Fruit fly (Drosophila melanogaster) whole organism, pupa: ENCODE data around the gene CG31075.

ENCODE experiments used
- CG34367 ChIP-seq: fragments of 200-800 bp; sonication (Bioruptor generic); optimal IDR thresholded peaks from 2 replicates; lab custom pipeline; 2018; ENCODE audit warnings: missing biosample characterization, mild to moderate bottlenecking, missing genetic modification characterization
- CG8301 ChIP-seq: fragments of 200-800 bp; sonication (Bioruptor generic); optimal IDR thresholded peaks from 2 replicates; lab custom pipeline; 2018; ENCODE audit warnings: missing biosample characterization, mild to moderate bottlenecking, missing genetic modification characterization
- CG9948 ChIP-seq: fragments of 200-800 bp; sonication (Bioruptor generic); optimal IDR thresholded peaks from 2 replicates; lab custom pipeline; 2018; ENCODE audit warnings: missing biosample characterization, mild to moderate bottlenecking, missing genetic modification characterization, moderate library complexity
- D1 ChIP-seq: fragments of 200-800 bp; sonication (Bioruptor generic); optimal IDR thresholded peaks from 2 replicates; lab custom pipeline; 2018; ENCODE audit warnings: missing biosample characterization, mild to moderate bottlenecking, missing genetic modification characterization, moderate library complexity
- Ets98B ChIP-seq: fragments of 200-800 bp; sonication (Bioruptor generic); IDR thresholded peaks from 2 replicates; pipeline ENCODE4 v1.3.6; 2022; ENCODE audit warnings: missing biosample characterization, missing genetic modification characterization
- Pif1B ChIP-seq: fragments of 200-800 bp; sonication (Bioruptor generic); optimal IDR thresholded peaks from 3 replicates; lab custom pipeline; 2016; ENCODE audit warnings: missing biosample characterization, missing genetic modification characterization
- Snoo ChIP-seq: fragments of 200-800 bp; sonication (Bioruptor generic); optimal IDR thresholded peaks from 3 replicates; lab custom pipeline; 2017; ENCODE audit warnings: missing biosample characterization, mild to moderate bottlenecking, missing genetic modification characterization, inconsistent platforms
- rn ChIP-seq: fragments of 200-800 bp; sonication (Bioruptor generic); IDR thresholded peaks from 2 replicates; pipeline ENCODE4 v1.3.6; 2022; ENCODE audit warnings: missing biosample characterization, missing genetic modification characterization

DNA sequence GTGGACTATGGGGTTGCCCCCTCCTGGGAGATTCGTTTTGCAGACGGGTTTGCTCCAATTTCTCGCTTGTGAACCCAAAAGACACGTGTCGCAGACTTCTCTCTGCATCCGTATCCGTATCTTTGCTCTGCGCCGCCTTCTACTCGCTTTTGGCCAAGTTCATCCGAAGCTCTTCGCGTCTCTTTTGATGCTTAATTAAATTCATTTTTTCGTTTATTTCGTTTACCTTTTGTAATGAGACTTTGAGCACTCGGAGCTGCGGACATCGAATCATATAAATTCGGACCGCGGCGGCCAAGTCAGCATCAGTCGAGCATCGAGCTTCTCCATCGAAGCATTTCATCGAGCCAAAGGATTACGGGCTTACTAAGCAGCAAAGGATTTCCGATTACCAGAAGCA, 6.2 kb upstream of the CG31075 start, which contains the start of gene TwdlC:
- TF ChIP-seq D1 (tag; lab: Kevin White, UChicago) (no peak), Ets98B (GFP tag; lab: Robert Waterston, UW) (no peak), CG9948 (tag; lab: Kevin White, UChicago) (no peak), Pif1B (GFP tag; lab: Kevin White, UChicago) (no peak), CG34367 (tag; lab: Kevin White, UChicago) (no peak), CG8301 (tag; lab: Kevin White, UChicago) (no peak), Snoo (tag; lab: Kevin White, UChicago) (no peak), rn (GFP tag; lab: Robert Waterston, UW) (no peak)
